In genomic region chrX:1051251-1051629, dm6 we compare ENCODE assay signal across 1 fruit fly cellular context.
A peak's percentile ranks its signal among the peaks of the same experiment; 100 is the strongest.
TF ChIP-seq lines count a peak whose summit lies in the region.

Gene CG14629, plus strand, starts transcription at chrX:1051525.

TF ChIP-seq in whole organism, embryonic, 481 proteins besides CTCF, POLR2A, EP300 and RAD21 (continued from another document):
- TF ChIP-seq H2.0 (GFP tag; IDR thresholded peaks at IDR 0.05; lab: Robert Waterston, UW) (no peak), Deaf1 (tag; optimal IDR thresholded peaks at IDR 0.05; lab: Kevin White, UChicago) (peak; percentile 78), crp (GFP tag; optimal IDR thresholded peaks at IDR 0.05; lab: Kevin White, UChicago) (no peak), sima (GFP tag; optimal IDR thresholded peaks at IDR 0.05; lab: Kevin White, UChicago) (no peak), CG6175 (GFP tag; IDR thresholded peaks at IDR 0.05; lab: Robert Waterston, UW) (no peak), CG10431 (GFP tag; optimal IDR thresholded peaks at IDR 0.05; lab: Kevin White, UChicago) (no peak), dmrt11E (tag; optimal IDR thresholded peaks at IDR 0.05; lab: Kevin White, UChicago) (no peak), ERR (GFP tag; optimal IDR thresholded peaks at IDR 0.05; lab: Kevin White, UChicago) (no peak), zen2 (GFP tag; IDR thresholded peaks at IDR 0.05; lab: Robert Waterston, UW; ENCODE audit: partially characterized antibody) (no peak), CG7963 (GFP tag; IDR thresholded peaks at IDR 0.05; lab: Robert Waterston, UW; ENCODE audit: partially characterized antibody) (no peak), pros (GFP tag; optimal IDR thresholded peaks at IDR 0.05; lab: Kevin White, UChicago) (no peak), ci (GFP tag; IDR thresholded peaks at IDR 0.05; lab: Robert Waterston, UW) (0 out of 3 replicates have a peak, but pooled peaks have one; percentile 16), Hr39 (optimal IDR thresholded peaks at IDR 0.05; lab: Kevin White, UChicago) (no peak), CG15601 (tag; optimal IDR thresholded peaks at IDR 0.05; lab: Kevin White, UChicago) (no peak), peb (GFP tag; IDR thresholded peaks at IDR 0.05; lab: Robert Waterston, UW) (no peak), pnt (GFP tag; optimal IDR thresholded peaks at IDR 0.05; lab: Kevin White, UChicago) (no peak), kay (GFP tag; optimal IDR thresholded peaks at IDR 0.05; lab: Kevin White, UChicago) (no peak), gce (GFP tag; IDR thresholded peaks at IDR 0.05; lab: Robert Waterston, UW) (no peak), sens-2 (GFP tag; IDR thresholded peaks at IDR 0.05; lab: Robert Waterston, UW) (no peak), CG33557 (GFP tag; optimal IDR thresholded peaks at IDR 0.05; lab: Kevin White, UChicago) (no peak), aop (GFP tag; IDR thresholded peaks at IDR 0.05; lab: Robert Waterston, UW) (no peak), CG10366 (GFP tag; IDR thresholded peaks at IDR 0.05; lab: Robert Waterston, UW) (no peak), HmgZ (tag; optimal IDR thresholded peaks at IDR 0.05; lab: Kevin White, UChicago) (no peak), CG6765 (GFP tag; optimal IDR thresholded peaks at IDR 0.05; lab: Kevin White, UChicago) (no peak), rib (GFP tag; IDR thresholded peaks at IDR 0.05; lab: Robert Waterston, UW) (no peak), CG4707 (GFP tag; optimal IDR thresholded peaks at IDR 0.05; lab: Kevin White, UChicago) (no peak), sisA (GFP tag; IDR thresholded peaks at IDR 0.05; lab: Robert Waterston, UW) (no peak), gem (tag; optimal IDR thresholded peaks at IDR 0.05; lab: Kevin White, UChicago) (no peak), CG14965 (GFP tag; optimal IDR thresholded peaks at IDR 0.05; lab: Kevin White, UChicago; ENCODE audit: borderline replicate concordance) (no peak), Asciz (GFP tag; optimal IDR thresholded peaks at IDR 0.05; lab: Kevin White, UChicago) (no peak), MBD-R2 (GFP tag; IDR thresholded peaks at IDR 0.05; lab: Robert Waterston, UW) (no peak), CG9727 (GFP tag; optimal IDR thresholded peaks at IDR 0.05; lab: Kevin White, UChicago) (no peak), CG17568 (GFP tag; optimal IDR thresholded peaks at IDR 0.05; lab: Kevin White, UChicago) (no peak), CG30020 (tag; optimal IDR thresholded peaks at IDR 0.05; lab: Kevin White, UChicago) (no peak), HLH54F (GFP tag; optimal IDR thresholded peaks at IDR 0.05; lab: Kevin White, UChicago) (no peak), Dek (tag; optimal IDR thresholded peaks at IDR 0.05; lab: Kevin White, UChicago) (no peak), CG6689 (GFP tag; IDR thresholded peaks at IDR 0.05; lab: Robert Waterston, UW) (no peak), lilli (GFP tag; optimal IDR thresholded peaks at IDR 0.05; lab: Kevin White, UChicago) (no peak), p53 (GFP tag; optimal IDR thresholded peaks at IDR 0.05; lab: Kevin White, UChicago) (no peak), CG13775 (GFP tag; optimal IDR thresholded peaks at IDR 0.05; lab: Kevin White, UChicago) (no peak), stwl (tag; optimal IDR thresholded peaks at IDR 0.05; lab: Kevin White, UChicago) (no peak), YL-1 (GFP tag; optimal IDR thresholded peaks at IDR 0.05; lab: Kevin White, UChicago) (no peak), sens (GFP tag; lab: Kevin White, UChicago) (no peak), lola (GFP tag; optimal IDR thresholded peaks at IDR 0.05; lab: Kevin White, UChicago) (no peak), CG7357 (GFP tag; IDR thresholded peaks at IDR 0.05; lab: Robert Waterston, UW) (no peak), jumu (GFP tag; optimal IDR thresholded peaks at IDR 0.05; lab: Kevin White, UChicago) (no peak), Adf1 (GFP tag; IDR thresholded peaks at IDR 0.05; lab: Robert Waterston, UW) (peak; percentile 75), sim (GFP tag; IDR thresholded peaks at IDR 0.05; lab: Robert Waterston, UW) (no peak), cg (GFP tag; optimal IDR thresholded peaks at IDR 0.05; lab: Kevin White, UChicago) (no peak), CG18764 (GFP tag; optimal IDR thresholded peaks at IDR 0.05; lab: Kevin White, UChicago) (no peak), phol (tag; optimal IDR thresholded peaks at IDR 0.05; lab: Kevin White, UChicago) (no peak), CG9817 (tag; optimal IDR thresholded peaks at IDR 0.05; lab: Kevin White, UChicago) (no peak), CG1832 (GFP tag; optimal IDR thresholded peaks at IDR 0.05; lab: Kevin White, UChicago) (no peak), fru (optimal IDR thresholded peaks at IDR 0.05; lab: Kevin White, UChicago) (no peak), Awh (GFP tag; IDR thresholded peaks at IDR 0.05; lab: Robert Waterston, UW) (no peak), Xbp1 (GFP tag; optimal IDR thresholded peaks at IDR 0.05; lab: Kevin White, UChicago) (no peak), CG11504 (tag; optimal IDR thresholded peaks at IDR 0.05; lab: Kevin White, UChicago) (no peak), fd96Cb (tag; optimal IDR thresholded peaks at IDR 0.05; lab: Kevin White, UChicago) (no peak), CG10543 (GFP tag; optimal IDR thresholded peaks at IDR 0.05; lab: Kevin White, UChicago) (peak; percentile 71), CG14710 (tag; optimal IDR thresholded peaks at IDR 0.05; lab: Kevin White, UChicago) (no peak), D19A (tag; optimal IDR thresholded peaks at IDR 0.05; lab: Kevin White, UChicago) (no peak), CG12219 (GFP tag; optimal IDR thresholded peaks at IDR 0.05; lab: Kevin White, UChicago) (no peak), eyg (GFP tag; optimal IDR thresholded peaks at IDR 0.05; lab: Kevin White, UChicago) (no peak), CG31365 (tag; optimal IDR thresholded peaks at IDR 0.05; lab: Kevin White, UChicago) (no peak), toy (GFP tag; IDR thresholded peaks at IDR 0.05; lab: Robert Waterston, UW) (no peak), nmo (GFP tag; optimal IDR thresholded peaks at IDR 0.05; lab: Kevin White, UChicago) (no peak), Meics (GFP tag; optimal IDR thresholded peaks at IDR 0.05; lab: Kevin White, UChicago) (no peak), pfk (GFP tag; optimal IDR thresholded peaks at IDR 0.05; lab: Kevin White, UChicago) (no peak), CG2116 (GFP tag; optimal IDR thresholded peaks at IDR 0.05; lab: Kevin White, UChicago) (no peak), Gug (GFP tag; IDR thresholded peaks at IDR 0.05; lab: Robert Waterston, UW) (no peak), yki (optimal IDR thresholded peaks at IDR 0.05; lab: Kevin White, UChicago) (no peak), CG17186 (GFP tag; optimal IDR thresholded peaks at IDR 0.05; lab: Kevin White, UChicago) (no peak), pita (GFP tag; optimal IDR thresholded peaks at IDR 0.05; lab: Kevin White, UChicago) (no peak), mld (GFP tag; IDR thresholded peaks at IDR 0.05; lab: Robert Waterston, UW; ENCODE audit: partially characterized antibody) (no peak), CG15073 (GFP tag; optimal IDR thresholded peaks at IDR 0.05; lab: Kevin White, UChicago) (no peak), CG6813 (GFP tag; optimal IDR thresholded peaks at IDR 0.05; lab: Kevin White, UChicago) (peak; percentile 10), amos (GFP tag; IDR thresholded peaks at IDR 0.05; lab: Robert Waterston, UW; ENCODE audit: partially characterized antibody) (no peak), Dip3 (GFP tag; optimal IDR thresholded peaks at IDR 0.05; lab: Kevin White, UChicago) (no peak), bbx (GFP tag; IDR thresholded peaks at IDR 0.05; lab: Robert Waterston, UW; ENCODE audit: partially characterized antibody) (no peak), stc (GFP tag; IDR thresholded peaks at IDR 0.05; lab: Robert Waterston, UW) (no peak), insv (GFP tag; optimal IDR thresholded peaks at IDR 0.05; lab: Kevin White, UChicago) (no peak), CG10979 (tag; optimal IDR thresholded peaks at IDR 0.05; lab: Kevin White, UChicago) (no peak), CG17328 (GFP tag; IDR thresholded peaks at IDR 0.05; lab: Robert Waterston, UW) (no peak), nerfin-1 (tag; optimal IDR thresholded peaks at IDR 0.05; lab: Kevin White, UChicago) (no peak), GATAe (GFP tag; conservative IDR thresholded peaks at IDR 0.05; lab: Robert Waterston, UW) (peak; percentile 85), CG8388 (GFP tag; optimal IDR thresholded peaks at IDR 0.05; lab: Kevin White, UChicago) (no peak), Stat92E (GFP tag; optimal IDR thresholded peaks at IDR 0.05; lab: Kevin White, UChicago) (no peak), CG1233 (GFP tag; optimal IDR thresholded peaks at IDR 0.05; lab: Kevin White, UChicago) (no peak), CG1603 (tag; optimal IDR thresholded peaks at IDR 0.05; lab: Kevin White, UChicago) (no peak), sd (tag; optimal IDR thresholded peaks at IDR 0.05; lab: Kevin White, UChicago) (no peak), Blimp-1 (GFP tag; optimal IDR thresholded peaks at IDR 0.05; lab: Kevin White, UChicago) (no peak), fd102C (GFP tag; optimal IDR thresholded peaks at IDR 0.05; lab: Kevin White, UChicago) (no peak), CG32532 (GFP tag; IDR thresholded peaks at IDR 0.05; lab: Robert Waterston, UW) (0 out of 2 replicates have a peak, but pooled peaks have one; percentile 11), Scr (GFP tag; IDR thresholded peaks at IDR 0.05; lab: Robert Waterston, UW; ENCODE audit: partially characterized antibody) (no peak), Side (GFP tag; optimal IDR thresholded peaks at IDR 0.05; lab: Kevin White, UChicago) (no peak), kni (GFP tag; optimal IDR thresholded peaks at IDR 0.05; lab: Kevin White, UChicago) (no peak), cato (GFP tag; optimal IDR thresholded peaks at IDR 0.05; lab: Kevin White, UChicago; ENCODE audit: borderline replicate concordance) (no peak), gt (GFP tag; IDR thresholded peaks at IDR 0.05; lab: Robert Waterston, UW) (no peak), CG17612 (GFP tag; IDR thresholded peaks at IDR 0.05; lab: Robert Waterston, UW) (no peak), ttk (GFP tag; IDR thresholded peaks at IDR 0.05; lab: Robert Waterston, UW) (no peak), CkIIα-i1 (GFP tag; IDR thresholded peaks at IDR 0.05; lab: Robert Waterston, UW) (no peak), PHDP (tag; optimal IDR thresholded peaks at IDR 0.05; lab: Kevin White, UChicago) (no peak), slbo (GFP tag; IDR thresholded peaks at IDR 0.05; lab: Robert Waterston, UW) (no peak), CG30403 (GFP tag; optimal IDR thresholded peaks at IDR 0.05; lab: Kevin White, UChicago) (no peak), CG10565 (GFP tag; optimal IDR thresholded peaks at IDR 0.05; lab: Kevin White, UChicago) (no peak), CG11398 (GFP tag; optimal IDR thresholded peaks at IDR 0.05; lab: Kevin White, UChicago) (no peak), CG4424 (GFP tag; optimal IDR thresholded peaks at IDR 0.05; lab: Kevin White, UChicago) (no peak), CG15514 (GFP tag; optimal IDR thresholded peaks at IDR 0.05; lab: Kevin White, UChicago) (peak; percentile 8), Mad (GFP tag; optimal IDR thresholded peaks at IDR 0.05; lab: Kevin White, UChicago) (no peak), pum (GFP tag; optimal IDR thresholded peaks at IDR 0.05; lab: Kevin White, UChicago) (no peak), CG11723 (GFP tag; optimal IDR thresholded peaks at IDR 0.05; lab: Kevin White, UChicago) (no peak), ap (GFP tag; IDR thresholded peaks at IDR 0.05; lab: Robert Waterston, UW) (no peak), CG15011 (GFP tag; optimal IDR thresholded peaks at IDR 0.05; lab: Kevin White, UChicago) (no peak), CG15696 (tag; optimal IDR thresholded peaks at IDR 0.05; lab: Kevin White, UChicago) (no peak), unpg (GFP tag; optimal IDR thresholded peaks at IDR 0.05; lab: Kevin White, UChicago) (no peak), pzg (GFP tag; optimal IDR thresholded peaks at IDR 0.05; lab: Kevin White, UChicago) (no peak), hkb (optimal IDR thresholded peaks at IDR 0.05; lab: Kevin White, UChicago) (no peak), hkb (GFP tag; IDR thresholded peaks at IDR 0.05; lab: Robert Waterston, UW) (no peak), dysf (GFP tag; IDR thresholded peaks at IDR 0.05; lab: Robert Waterston, UW) (no peak), CG8290 (GFP tag; optimal IDR thresholded peaks at IDR 0.05; lab: Kevin White, UChicago) (no peak), CG8290 (tag; optimal IDR thresholded peaks at IDR 0.05; lab: Kevin White, UChicago) (peak in 1 of 2 experiments; percentile 56), otp (GFP tag; IDR thresholded peaks at IDR 0.05; lab: Robert Waterston, UW) (no peak), Ptx1 (GFP tag; IDR thresholded peaks at IDR 0.05; lab: Robert Waterston, UW) (no peak), NK7.1 (GFP tag; optimal IDR thresholded peaks at IDR 0.05; lab: Kevin White, UChicago) (no peak), CG8359 (GFP tag; optimal IDR thresholded peaks at IDR 0.05; lab: Kevin White, UChicago; ENCODE audit: borderline replicate concordance) (no peak), HLHmδ (GFP tag; optimal IDR thresholded peaks at IDR 0.05; lab: Kevin White, UChicago) (peak; percentile 17), Antp (GFP tag; optimal IDR thresholded peaks at IDR 0.05; lab: Kevin White, UChicago) (no peak), Mes4 (GFP tag; optimal IDR thresholded peaks at IDR 0.05; lab: Kevin White, UChicago) (no peak), CG4328 (GFP tag; optimal IDR thresholded peaks at IDR 0.05; lab: Kevin White, UChicago) (no peak), Hmx (GFP tag; optimal IDR thresholded peaks at IDR 0.05; lab: Kevin White, UChicago) (no peak), Bgb (GFP tag; IDR thresholded peaks at IDR 0.05; lab: Robert Waterston, UW; ENCODE audit: partially characterized antibody) (peak; percentile 17; the same call in 1 of the 2 replicates), CG34224 (GFP tag; IDR thresholded peaks at IDR 0.05; lab: Robert Waterston, UW; ENCODE audit: partially characterized antibody) (no peak), bcd (GFP tag; optimal IDR thresholded peaks at IDR 0.05; lab: Kevin White, UChicago) (no peak), dpn (GFP tag; optimal IDR thresholded peaks at IDR 0.05; lab: Kevin White, UChicago) (no peak)
